Worm (Caenorhabditis elegans) whole organism, L4/young adult: ENCODE results near the gene fbxa-30.

Experiments used
- W03F9.2 ChIP-seq: fragments of 150-350 bp; optimal IDR thresholded peaks from 2 replicates; lab custom pipeline; 2014; ENCODE audit warnings: missing biosample characterization, missing genetic modification characterization
- dao-5 ChIP-seq: sonication (generic microtip); optimal IDR thresholded peaks from 2 replicates; lab custom pipeline; 2016; ENCODE audit warnings: missing genotype, missing genetic modification characterization, moderate library complexity, missing compliant biosample characterization
- him-1 ChIP-seq: sonication (generic microtip); optimal IDR thresholded peaks from 2 replicates; lab custom pipeline; 2016; ENCODE audit warnings: missing genotype, missing genetic modification reagents, missing genetic modification characterization, missing compliant biosample characterization

Gene fbxa-30

DNA sequence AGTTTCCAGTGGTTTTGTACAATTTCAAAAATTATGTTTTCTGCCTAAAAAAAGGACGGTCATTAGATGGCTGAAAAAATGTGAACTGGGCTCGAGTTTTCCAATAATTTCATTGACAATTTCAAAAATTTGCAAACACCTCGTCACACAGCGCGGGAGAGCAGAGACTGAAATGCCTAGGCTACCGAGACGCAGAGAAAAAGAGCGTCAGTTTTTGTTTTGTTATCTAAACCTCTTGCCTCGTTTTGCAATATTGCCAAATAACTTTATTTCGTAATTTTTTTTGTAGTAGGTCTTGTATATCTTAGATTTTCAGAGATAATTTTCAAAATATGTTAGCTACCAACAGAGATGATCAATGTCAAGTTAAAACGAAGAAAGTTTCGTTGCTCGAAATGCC is 32.2 kb downstream of the fbxa-30 start, which contains the start of gene fbxa-63:
Gene fbxa-63, plus strand, starts transcription at position 310 of the 400 bp plus-strand sequence.
- TF ChIP-seq him-1 (tag; lab: Kevin White, UChicago) (no peak), W03F9.2 (no peak), dao-5 (tag; lab: Kevin White, UChicago) (no peak)

DNA sequence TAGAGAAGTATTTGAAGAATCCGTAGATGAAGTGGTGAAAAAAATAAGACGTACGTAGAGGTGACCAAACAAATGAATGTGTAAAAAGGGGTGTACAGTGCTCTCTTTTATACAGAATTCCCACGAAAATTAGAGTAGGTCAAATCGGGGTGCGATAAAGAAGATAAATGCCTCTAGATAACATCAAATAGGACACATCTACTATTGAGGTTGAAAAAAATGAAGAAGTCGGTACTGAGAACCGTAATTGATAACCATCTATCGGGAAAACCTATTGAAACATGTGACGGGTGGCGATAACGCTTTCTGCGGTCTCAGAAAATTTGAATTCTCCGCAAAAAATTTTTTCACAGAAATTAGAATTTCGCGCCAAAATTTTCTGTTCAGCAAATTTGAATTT is 36.7 kb downstream of the fbxa-30 start, which contains the start of gene fbxa-61:
Gene fbxa-61, plus strand, starts transcription at position 345 of the 400 bp plus-strand sequence.
- no peak for TF ChIP-seq W03F9.2
- TF ChIP-seq him-1 (tag; lab: Kevin White, UChicago), result no peak
- TF ChIP-seq dao-5 (tag; lab: Kevin White, UChicago), result no peak

DNA sequence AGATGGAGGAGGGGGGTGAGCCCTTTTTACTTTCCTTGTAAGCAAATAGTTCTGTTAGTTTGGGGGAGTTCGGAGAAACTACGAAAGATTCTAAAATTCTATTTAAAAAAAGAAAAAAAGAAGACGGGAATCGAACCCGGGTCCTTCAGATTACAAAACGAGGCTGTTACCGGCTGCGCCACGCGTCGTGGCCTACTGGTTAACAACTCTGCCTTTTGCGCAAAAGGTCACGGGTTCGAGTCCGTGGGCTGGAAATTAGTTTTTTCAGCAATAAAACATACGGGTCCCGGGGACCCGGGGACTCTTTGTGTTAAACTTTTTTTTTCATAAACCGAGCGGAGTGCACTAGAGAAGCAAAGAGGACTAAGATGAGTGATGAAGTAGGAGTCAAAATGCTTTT is 44.2 kb downstream of the fbxa-30 start:
- TF ChIP-seq W03F9.2 (no peak), him-1 (tag; lab: Kevin White, UChicago) (no peak), dao-5 (tag; lab: Kevin White, UChicago) (no peak)

DNA sequence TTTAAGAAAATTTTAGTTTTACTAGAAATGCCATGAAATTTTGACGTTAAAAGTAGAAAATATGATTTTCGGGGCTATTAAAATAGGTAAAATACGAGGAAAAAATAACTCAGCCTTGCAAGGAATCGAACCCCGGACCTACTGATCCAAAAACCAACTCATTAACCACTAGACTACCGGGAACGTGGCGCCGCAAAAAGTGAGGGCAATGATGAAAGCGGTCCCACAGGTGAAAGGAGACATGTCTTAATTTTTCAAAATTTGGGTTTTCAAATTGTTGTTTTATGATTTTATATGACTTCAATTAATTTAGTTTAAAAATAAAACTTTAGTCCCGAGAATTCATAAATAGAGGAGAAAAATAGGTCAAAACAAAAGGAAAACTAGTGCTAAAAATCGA is 44.7 kb downstream of the fbxa-30 start:
- TF ChIP-seq dao-5 (tag; lab: Kevin White, UChicago) (no peak), W03F9.2 (no peak), him-1 (tag; lab: Kevin White, UChicago) (no peak)

DNA sequence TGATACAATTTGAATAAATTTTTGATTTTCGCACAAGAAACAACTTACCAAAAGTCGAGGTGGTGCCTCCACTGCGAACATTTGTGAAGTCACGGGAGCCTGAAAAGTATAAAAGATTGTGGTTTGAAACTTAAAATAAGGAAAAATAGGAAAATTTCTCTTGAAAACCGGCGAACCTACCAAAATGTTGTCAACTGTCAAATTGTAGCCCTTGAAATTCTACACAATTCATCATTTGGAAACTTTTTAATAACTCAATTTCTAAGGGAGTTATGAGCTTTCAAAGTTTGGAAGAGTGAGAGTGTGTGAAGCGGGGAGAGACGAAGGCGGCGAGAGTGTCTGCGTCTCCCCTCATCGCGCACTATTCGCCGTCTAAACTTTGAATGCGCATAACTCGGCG is 45.2 kb downstream of the fbxa-30 start, which contains the start of gene pes-4:
Gene pes-4, minus strand, starts transcription at position 101 of the 400 bp plus-strand sequence.
- TF ChIP-seq him-1 (tag; lab: Kevin White, UChicago), result no peak
- no peak for TF ChIP-seq W03F9.2
- TF ChIP-seq dao-5 (tag; lab: Kevin White, UChicago), result no peak

DNA sequence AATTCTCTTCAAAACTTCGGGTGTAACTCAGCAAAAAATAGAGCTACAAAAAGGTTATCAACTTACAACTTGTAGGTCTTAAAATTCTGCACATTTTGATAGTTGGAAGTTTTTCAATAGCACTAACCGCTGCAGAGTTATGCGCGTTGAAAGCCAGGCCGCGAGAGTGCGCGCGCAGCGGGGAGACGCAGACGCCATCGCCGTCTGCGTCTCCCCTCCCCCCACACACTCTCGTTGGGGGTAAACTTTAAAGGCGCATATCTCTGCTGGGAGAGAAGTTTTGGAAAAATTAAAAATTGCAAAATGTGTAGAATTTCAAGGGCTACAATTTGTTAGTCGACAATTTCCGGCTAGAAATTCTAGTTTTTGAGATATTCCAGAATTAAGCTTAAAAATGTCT is 45.9 kb downstream of the fbxa-30 start:
- TF ChIP-seq him-1 (tag; lab: Kevin White, UChicago), result no peak
- no peak for TF ChIP-seq dao-5 (tag; lab: Kevin White, UChicago)
- TF ChIP-seq W03F9.2, result no peak

DNA sequence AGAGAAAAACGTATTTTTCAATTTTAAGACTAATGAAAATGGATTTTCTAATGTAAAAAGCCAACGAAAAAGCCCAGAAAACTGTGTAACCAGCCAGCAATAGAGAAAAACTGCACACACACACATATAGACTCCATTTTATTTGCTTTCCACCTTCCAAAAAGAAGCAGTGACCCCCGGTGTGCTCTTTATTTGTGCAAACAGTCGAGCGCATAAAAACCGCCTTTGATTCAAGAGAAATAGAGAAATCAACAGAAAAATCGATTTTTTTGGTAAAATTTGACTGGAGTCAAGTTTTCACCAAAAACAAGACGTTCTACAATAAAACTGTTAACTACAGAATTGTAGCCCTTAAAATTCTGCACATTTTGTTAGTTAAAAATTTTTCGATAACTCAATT is 46.8 kb downstream of the fbxa-30 start:
- TF ChIP-seq him-1 (tag; lab: Kevin White, UChicago) (no peak), W03F9.2 (no peak), dao-5 (tag; lab: Kevin White, UChicago) (no peak)

DNA sequence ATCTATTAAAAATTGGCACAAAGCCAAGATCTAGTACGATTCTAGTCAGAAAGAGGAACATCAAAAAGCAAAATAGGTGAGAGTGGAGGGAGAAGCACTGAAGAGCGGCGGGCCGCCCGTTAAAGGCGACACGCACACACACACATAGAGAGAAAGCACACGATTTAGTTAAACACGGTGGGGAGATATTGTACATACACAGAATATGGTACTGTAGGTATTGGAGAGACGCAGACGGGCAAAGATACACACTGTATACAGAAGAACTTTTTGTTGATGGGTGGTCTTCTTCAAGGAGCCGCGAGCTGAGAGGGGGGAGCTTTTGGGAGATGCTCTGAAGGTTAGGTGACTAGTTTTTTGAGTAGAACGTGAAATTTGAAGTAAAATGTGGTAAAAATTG is 49.2 kb downstream of the fbxa-30 start:
- TF ChIP-seq him-1 (tag; lab: Kevin White, UChicago), result no peak
- no peak for TF ChIP-seq dao-5 (tag; lab: Kevin White, UChicago)
- no peak for TF ChIP-seq W03F9.2

DNA sequence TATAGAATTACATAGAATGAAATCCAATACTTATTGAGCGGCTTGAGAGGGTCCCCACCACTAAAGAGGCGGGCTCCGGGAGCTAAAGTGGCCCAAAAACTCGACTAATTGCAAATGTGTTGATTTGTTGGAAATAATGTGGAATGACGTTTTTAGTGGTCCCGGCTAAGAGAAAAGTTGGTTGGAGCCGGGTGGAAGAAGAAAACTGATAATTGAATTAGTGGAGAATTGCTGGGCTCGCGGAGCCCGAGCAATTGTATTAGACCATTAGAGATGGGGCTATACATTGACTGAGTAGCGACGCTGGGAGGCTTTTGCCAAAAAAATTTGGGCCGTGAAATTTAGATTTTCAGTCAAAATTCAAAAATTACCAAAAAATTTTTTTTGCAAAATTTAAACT is 49.8 kb downstream of the fbxa-30 start:
- TF ChIP-seq W03F9.2, result no peak
- no peak for TF ChIP-seq dao-5 (tag; lab: Kevin White, UChicago)
- no peak for TF ChIP-seq him-1 (tag; lab: Kevin White, UChicago)

DNA sequence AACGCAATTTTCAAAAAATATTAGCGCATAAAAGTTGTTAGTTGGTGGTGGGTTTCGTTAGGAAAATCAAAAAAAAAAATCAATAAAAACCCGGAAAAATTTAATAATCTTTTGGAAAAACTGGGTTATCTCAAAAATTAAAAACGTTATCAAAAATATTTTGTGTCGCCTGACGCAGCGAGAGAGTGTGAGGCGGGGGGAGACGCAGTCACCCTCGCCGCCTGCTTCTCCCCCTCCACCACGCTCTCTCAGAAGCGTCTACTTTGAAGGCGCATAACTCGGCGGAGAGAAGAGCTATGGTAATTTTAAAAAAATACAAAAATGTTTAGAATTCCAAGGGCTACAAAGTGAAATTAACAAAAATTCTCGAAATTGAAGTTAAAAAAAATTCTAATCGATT is 50.3 kb downstream of the fbxa-30 start:
- no peak for TF ChIP-seq him-1 (tag; lab: Kevin White, UChicago)
- TF ChIP-seq W03F9.2, result no peak
- no peak for TF ChIP-seq dao-5 (tag; lab: Kevin White, UChicago)
